Fruit fly (Drosophila melanogaster): ENCODE data around the gene ase.
A peak's percentile ranks its signal among the peaks of the same experiment; 100 is the strongest.

Gene ase

dm6 chrX:492701-493299 is 32.3 kb downstream of the ase start (continued):
- TF ChIP-seq dimm (GFP tag; IDR thresholded peaks at IDR 0.05) (no peak), dmrt11E (tag; optimal IDR thresholded peaks at IDR 0.05) (no peak), fru (optimal IDR thresholded peaks at IDR 0.05) (no peak), CG7556 (GFP tag; optimal IDR thresholded peaks at IDR 0.05) (no peak), sr (GFP tag; IDR thresholded peaks at IDR 0.05) (0 out of 3 replicates have a peak, but pooled peaks have one; percentile 34), CG1602 (GFP tag; optimal IDR thresholded peaks at IDR 0.05) (no peak), NK7.1 (GFP tag; optimal IDR thresholded peaks at IDR 0.05) (no peak), dpn (GFP tag; optimal IDR thresholded peaks at IDR 0.05) (no peak), Trl (optimal IDR thresholded peaks at IDR 0.05) (peak in 1 of 2 experiments; percentile 11), Trl (GFP tag; optimal IDR thresholded peaks at IDR 0.05) (no peak), pros (GFP tag; optimal IDR thresholded peaks at IDR 0.05) (no peak), CG16813 (GFP tag; IDR thresholded peaks at IDR 0.05; ENCODE audit: partially characterized antibody) (no peak), Side (GFP tag; optimal IDR thresholded peaks at IDR 0.05) (no peak), maf-S (GFP tag; optimal IDR thresholded peaks at IDR 0.05) (no peak), Stat92E (GFP tag; optimal IDR thresholded peaks at IDR 0.05) (no peak), CG9876 (GFP tag; optimal IDR thresholded peaks at IDR 0.05) (no peak), exex (tag; optimal IDR thresholded peaks at IDR 0.05) (peak; percentile 60), CG12391 (tag; optimal IDR thresholded peaks at IDR 0.05) (no peak), CG8478 (optimal IDR thresholded peaks at IDR 0.05) (no peak)

- TF ChIP-seq CG7357 (GFP tag; IDR thresholded peaks at IDR 0.05) (peak; percentile 95), CG3726 (GFP tag; IDR thresholded peaks at IDR 0.05) (peak; percentile 95), seq (GFP tag; IDR thresholded peaks at IDR 0.05) (peak; percentile 98), CG11093 (GFP tag; IDR thresholded peaks at IDR 0.05) (peak; percentile 95), CG12299 (tag; optimal IDR thresholded peaks at IDR 0.05) (peak; percentile 95), tgo (GFP tag; IDR thresholded peaks at IDR 0.05) (peak; percentile 98), Hsf (GFP tag; optimal IDR thresholded peaks at IDR 0.05) (peak; percentile 99), CG17359 (tag; optimal IDR thresholded peaks at IDR 0.05) (peak; percentile 97), HLHmδ (GFP tag; optimal IDR thresholded peaks at IDR 0.05) (no peak), Lpt (GFP tag; optimal IDR thresholded peaks at IDR 0.05) (no peak), CG30403 (GFP tag; optimal IDR thresholded peaks at IDR 0.05) (peak; percentile 98), unc-4 (GFP tag; IDR thresholded peaks at IDR 0.05; ENCODE audit: partially characterized antibody) (no peak), inv (GFP tag; IDR thresholded peaks at IDR 0.05; ENCODE audit: partially characterized antibody) (no peak), chif (GFP tag; optimal IDR thresholded peaks at IDR 0.05) (peak; percentile 97 to 98), CG6791 (GFP tag; IDR thresholded peaks at IDR 0.05; ENCODE audit: partially characterized antibody) (no peak), Hr78 (GFP tag; optimal IDR thresholded peaks at IDR 0.05) (peak in 1 of 2 experiments; percentile 75), hkb (optimal IDR thresholded peaks at IDR 0.05) (no peak), hkb (GFP tag; IDR thresholded peaks at IDR 0.05) (peak; percentile 97), ab (GFP tag; optimal IDR thresholded peaks at IDR 0.05) (peak; percentile 96), hbn (GFP tag; IDR thresholded peaks at IDR 0.05; ENCODE audit: partially characterized antibody) (no peak), Neu2 (GFP tag; optimal IDR thresholded peaks at IDR 0.05; ENCODE audit: borderline replicate concordance) (peak; percentile 93), CHES-1-like (GFP tag; optimal IDR thresholded peaks at IDR 0.05) (peak; percentile 99), hb (GFP tag; IDR thresholded peaks at IDR 0.05; ENCODE audit: partially characterized antibody) (no peak), pan (optimal IDR thresholded peaks at IDR 0.05) (no peak), pan (GFP tag; optimal IDR thresholded peaks at IDR 0.05 in 1 of 2, IDR thresholded peaks at IDR 0.05 in 1 of 2) (peak in 1 of 2 experiments; percentile 98), CG13894 (tag; optimal IDR thresholded peaks at IDR 0.05) (peak; percentile 97), btn (GFP tag; optimal IDR thresholded peaks at IDR 0.05) (peak; percentile 92), CG4282 (GFP tag; optimal IDR thresholded peaks at IDR 0.05) (peak; percentile 96), dimm (GFP tag; IDR thresholded peaks at IDR 0.05) (peak; percentile 93), amos (GFP tag; IDR thresholded peaks at IDR 0.05; ENCODE audit: partially characterized antibody) (no peak), cwo (GFP tag; optimal IDR thresholded peaks at IDR 0.05) (peak; percentile 96)
Observed at dm6 chrX:493445-494190, 33.1 kb downstream of the ase start, which contains the start of gene CG17896. TSS of gene CG17896 (minus strand) at chrX:493495.

Data from whole organism, embryonic.